Fruit fly (Drosophila melanogaster) whole organism, embryonic: Measurements from ENCODE around the gene CG3630.
A peak's percentile ranks its signal among the peaks of the same experiment; 100 is the strongest.

ENCODE experiments used
- Aef1 ChIP-seq: fragments of 200-800 bp; sonication (Bioruptor generic); IDR thresholded peaks from 3 replicates; pipeline ENCODE4 v1.3.6; 2022; ENCODE audit warnings: missing biosample characterization, missing genetic modification characterization
- CG10321 ChIP-seq: fragments of 200-800 bp; sonication (Bioruptor generic); IDR thresholded peaks from 2 replicates; pipeline ENCODE4 v1.3.6; 2022; ENCODE audit warnings: missing biosample characterization, missing genetic modification characterization
- CG10366 ChIP-seq: fragments of 200-800 bp; sonication (Bioruptor generic); IDR thresholded peaks from 2 replicates; pipeline ENCODE4 v1.3.6; 2022; ENCODE audit warnings: missing biosample characterization, missing genetic modification characterization
- CG10979 ChIP-seq: fragments of 200-800 bp; sonication (Bioruptor generic); optimal IDR thresholded peaks from 2 replicates; lab custom pipeline; 2018; ENCODE audit warnings: missing biosample characterization, mild to moderate bottlenecking, missing genetic modification characterization, moderate library complexity
- CG11504 ChIP-seq: fragments of 200-800 bp; sonication (Bioruptor generic); optimal IDR thresholded peaks from 3 replicates; lab custom pipeline; 2019; ENCODE audit warnings: missing biosample characterization, mild to moderate bottlenecking, missing genetic modification characterization, moderate library complexity
- CG12155 ChIP-seq: fragments of 200-800 bp; sonication (Bioruptor generic); optimal IDR thresholded peaks from 3 replicates; lab custom pipeline; 2016; ENCODE audit warnings: missing biosample characterization, missing genetic modification characterization
- CG1233 ChIP-seq: fragments of 200-800 bp; sonication (Bioruptor generic); optimal IDR thresholded peaks from 4 replicates; lab custom pipeline; 2018; ENCODE audit warnings: missing biosample characterization, mild to moderate bottlenecking, missing genetic modification characterization
- CG12769 ChIP-seq: fragments of 200-800 bp; sonication (Bioruptor generic); optimal IDR thresholded peaks from 2 replicates; lab custom pipeline; 2019; ENCODE audit warnings: missing biosample characterization, mild to moderate bottlenecking, missing genetic modification characterization, moderate library complexity
- CG14014 ChIP-seq: fragments of 200-800 bp; sonication (Bioruptor generic); IDR thresholded peaks from 2 replicates; pipeline ENCODE4 v1.3.6; 2022; ENCODE audit warnings: missing biosample characterization, missing genetic modification characterization
- CG14441 ChIP-seq: fragments of 200-800 bp; sonication (Bioruptor generic); IDR thresholded peaks from 2 replicates; pipeline ENCODE4 v1.3.6; 2022; ENCODE audit warnings: missing biosample characterization, missing genetic modification characterization
- CG18599 ChIP-seq: fragments of 200-800 bp; sonication (Bioruptor generic); optimal IDR thresholded peaks from 3 replicates; lab custom pipeline; 2017; ENCODE audit warnings: missing biosample characterization, missing genetic modification characterization, mild to moderate bottlenecking, moderate library complexity, missing genetic modification reagents
- CG31441 ChIP-seq: fragments of 200-800 bp; sonication (Bioruptor generic); IDR thresholded peaks from 2 replicates; pipeline ENCODE4 v1.3.6; 2022; ENCODE audit warnings: missing biosample characterization, missing genetic modification characterization
- CG32532 ChIP-seq: fragments of 200-800 bp; sonication (Bioruptor generic); IDR thresholded peaks from 2 replicates; pipeline ENCODE4 v1.3.6; 2022; ENCODE audit warnings: missing biosample characterization, missing genetic modification characterization
- CG32772 ChIP-seq: fragments of 200-800 bp; sonication (Bioruptor generic); IDR thresholded peaks from 2 replicates; pipeline ENCODE4 v1.3.6; 2022; ENCODE audit warnings: missing biosample characterization, missing genetic modification characterization
- CG3995 ChIP-seq: fragments of 200-800 bp; sonication (Bioruptor generic); optimal IDR thresholded peaks from 3 replicates; lab custom pipeline; 2016; ENCODE audit warnings: missing biosample characterization, missing genetic modification characterization
- CG4282 ChIP-seq: fragments of 200-800 bp; sonication (Bioruptor generic); optimal IDR thresholded peaks from 2 replicates; lab custom pipeline; 2016; ENCODE audit warnings: missing biosample characterization, missing genetic modification characterization
- CG5953 ChIP-seq: fragments of 200-800 bp; sonication (Bioruptor generic); IDR thresholded peaks from 2 replicates; pipeline ENCODE4 v1.3.6; 2022; ENCODE audit warnings: missing biosample characterization, missing genetic modification characterization
- CG8478 ChIP-seq: fragments of >200 bp; optimal IDR thresholded peaks from 2 replicates; lab custom pipeline; 2018
- CHES-1-like ChIP-seq: fragments of 200-800 bp; sonication (Bioruptor generic); optimal IDR thresholded peaks from 2 replicates; lab custom pipeline; 2016; ENCODE audit warnings: missing biosample characterization, missing genetic modification characterization
- D19A ChIP-seq: fragments of 200-800 bp; optimal IDR thresholded peaks from 3 replicates; lab custom pipeline; 2019; ENCODE audit warnings: missing biosample characterization, mild to moderate bottlenecking, missing genetic modification characterization, moderate library complexity
- Drgx ChIP-seq: fragments of 200-800 bp; sonication (Bioruptor generic); IDR thresholded peaks from 2 replicates; pipeline ENCODE4 v1.3.6; 2022; ENCODE audit warnings: missing biosample characterization, missing genetic modification characterization
- E2f1 ChIP-seq: fragments of 200-800 bp; sonication (Bioruptor generic); IDR thresholded peaks from 2 replicates; pipeline ENCODE4 v1.3.6; 2022; ENCODE audit warnings: missing biosample characterization, missing genetic modification characterization
- Gug ChIP-seq: fragments of 200-800 bp; sonication (Bioruptor generic); IDR thresholded peaks from 4 replicates; pipeline ENCODE4 v1.3.6; 2022; ENCODE audit warnings: missing biosample characterization, missing genetic modification characterization
- HLH4C ChIP-seq: fragments of 200-800 bp; sonication (Bioruptor generic); IDR thresholded peaks from 3 replicates; pipeline ENCODE4 v1.3.6; 2022; ENCODE audit warnings: missing biosample characterization, missing genetic modification characterization; ENCODE audit not compliant: partially characterized antibody
- MBD-R2 ChIP-seq: fragments of 200-800 bp; sonication (Bioruptor generic); IDR thresholded peaks from 2 replicates; pipeline ENCODE4 v1.3.6; 2022; ENCODE audit warnings: missing biosample characterization, missing genetic modification characterization
- Med ChIP-seq: fragments of 200-800 bp; sonication (Bioruptor generic); peaks from one replicate; lab custom pipeline; 2016; ENCODE audit warnings: missing biosample characterization, missing genetic modification characterization, mild to moderate bottlenecking, inconsistent platforms, moderate library complexity
- Meics ChIP-seq: fragments of 200-800 bp; sonication (Bioruptor generic); optimal IDR thresholded peaks from 2 replicates; lab custom pipeline; 2017; ENCODE audit warnings: missing biosample characterization, mild to moderate bottlenecking, missing genetic modification characterization
- Ptx1 ChIP-seq: fragments of 200-800 bp; sonication (Bioruptor generic); IDR thresholded peaks from 2 replicates; pipeline ENCODE4 v1.3.6; 2022; ENCODE audit warnings: missing biosample characterization, missing genetic modification characterization
- Ssrp ChIP-seq: fragments of 200-800 bp; sonication (Bioruptor generic); optimal IDR thresholded peaks from 2 replicates; lab custom pipeline; 2018; ENCODE audit warnings: missing biosample characterization, mild to moderate bottlenecking, missing genetic modification characterization, moderate library complexity
- amos ChIP-seq: fragments of 200-800 bp; sonication (Bioruptor generic); IDR thresholded peaks from 2 replicates; pipeline ENCODE4 v1.3.6; 2022; ENCODE audit warnings: missing biosample characterization, missing genetic modification characterization; ENCODE audit not compliant: partially characterized antibody
- cg ChIP-seq: fragments of 200-800 bp; sonication (Bioruptor generic); optimal IDR thresholded peaks from 3 replicates; lab custom pipeline; 2019; ENCODE audit warnings: missing biosample characterization, mild to moderate bottlenecking, missing genetic modification characterization, moderate library complexity
- crp ChIP-seq, 2 experiments: fragments of 200-800 bp; sonication (Bioruptor generic); optimal IDR thresholded peaks; 2 replicates in 1 of 2; 3 replicates in 1 of 2; lab custom pipeline; 2017; ENCODE audit warnings: missing biosample characterization in 2 of 2, missing genetic modification characterization in 2 of 2, mild to moderate bottlenecking in 1 of 2, moderate library complexity in 1 of 2
- disco-r ChIP-seq: fragments of 200-800 bp; sonication (Bioruptor generic); optimal IDR thresholded peaks from 2 replicates; lab custom pipeline; 2016; ENCODE audit warnings: missing biosample characterization, missing genetic modification characterization
- dpn ChIP-seq, 2 experiments: fragments of 200-800 bp; sonication (Bioruptor generic); optimal IDR thresholded peaks; 3 replicates each; lab custom pipeline; 2016; ENCODE audit warnings: missing biosample characterization in 2 of 2, missing genetic modification characterization in 2 of 2
- dysf ChIP-seq: fragments of 200-800 bp; sonication (Bioruptor generic); IDR thresholded peaks from 3 replicates; pipeline ENCODE4 v1.3.6; 2022; ENCODE audit warnings: missing biosample characterization, missing genetic modification characterization
- eyg ChIP-seq: fragments of 200-800 bp; sonication (Bioruptor generic); optimal IDR thresholded peaks from 3 replicates; lab custom pipeline; 2016; ENCODE audit warnings: missing biosample characterization, missing genetic modification characterization
- gro ChIP-seq: fragments of 200-800 bp; sonication (Bioruptor generic); optimal IDR thresholded peaks from 2 replicates; lab custom pipeline; 2016; ENCODE audit warnings: missing biosample characterization, missing genetic modification characterization
- ham ChIP-seq: fragments of 200-800 bp; sonication (Bioruptor generic); IDR thresholded peaks from 2 replicates; pipeline ENCODE4 v1.3.6; 2022; ENCODE audit warnings: missing biosample characterization, missing genetic modification characterization
- inv ChIP-seq: fragments of 200-800 bp; sonication (Bioruptor generic); IDR thresholded peaks from 2 replicates; pipeline ENCODE4 v1.3.6; 2022; ENCODE audit warnings: missing biosample characterization, missing genetic modification characterization; ENCODE audit not compliant: partially characterized antibody
- jumu ChIP-seq: fragments of 200-800 bp; sonication (Bioruptor generic); optimal IDR thresholded peaks from 3 replicates; lab custom pipeline; 2016; ENCODE audit warnings: missing biosample characterization, missing genetic modification characterization
- phol ChIP-seq: fragments of 200-800 bp; sonication (Bioruptor generic); optimal IDR thresholded peaks from 3 replicates; lab custom pipeline; 2018; ENCODE audit warnings: missing biosample characterization, mild to moderate bottlenecking, missing genetic modification characterization, moderate library complexity
- pros ChIP-seq: fragments of 200-800 bp; sonication (Bioruptor generic); optimal IDR thresholded peaks from 3 replicates; lab custom pipeline; 2019; ENCODE audit warnings: missing biosample characterization, mild to moderate bottlenecking, missing genetic modification characterization, moderate library complexity
- pzg ChIP-seq: fragments of 200-800 bp; sonication (Bioruptor generic); optimal IDR thresholded peaks from 3 replicates; lab custom pipeline; 2018; ENCODE audit warnings: missing biosample characterization, mild to moderate bottlenecking, missing genetic modification characterization, moderate library complexity
- row ChIP-seq: fragments of 200-800 bp; sonication (Bioruptor generic); IDR thresholded peaks from 3 replicates; pipeline ENCODE4 v1.3.6; 2022; ENCODE audit warnings: missing biosample characterization, missing genetic modification characterization
- sens ChIP-seq: fragments of 200-800 bp; sonication (Bioruptor generic); peaks from one replicate; lab custom pipeline; 2016; ENCODE audit warnings: missing biosample characterization, missing genetic modification characterization
- tap ChIP-seq: fragments of 200-800 bp; optimal IDR thresholded peaks from 3 replicates; lab custom pipeline; 2019; ENCODE audit warnings: missing biosample characterization, mild to moderate bottlenecking, missing genetic modification characterization, moderate library complexity
- tll ChIP-seq, 2 experiments: fragments of 200-800 bp in 1 of 2; fragments of >200 bp in 1 of 2; sonication (Bioruptor generic) in 1 of 2; optimal IDR thresholded peaks; 2 replicates each; lab custom pipeline; 2017 to 2019; ENCODE audit warnings: missing biosample characterization in 2 of 2, missing genetic modification characterization in 2 of 2, mild to moderate bottlenecking in 1 of 2, moderate library complexity in 1 of 2
- twi ChIP-seq: fragments of 200-800 bp; optimal IDR thresholded peaks from 2 replicates; lab custom pipeline; 2019; ENCODE audit warnings: missing biosample characterization, mild to moderate bottlenecking, missing genetic modification characterization, moderate library complexity
- zfh2 ChIP-seq: fragments of 200-800 bp; sonication (Bioruptor generic); optimal IDR thresholded peaks from 2 replicates; lab custom pipeline; 2016; ENCODE audit warnings: missing biosample characterization, missing genetic modification characterization

CG3630 gene

DNA sequence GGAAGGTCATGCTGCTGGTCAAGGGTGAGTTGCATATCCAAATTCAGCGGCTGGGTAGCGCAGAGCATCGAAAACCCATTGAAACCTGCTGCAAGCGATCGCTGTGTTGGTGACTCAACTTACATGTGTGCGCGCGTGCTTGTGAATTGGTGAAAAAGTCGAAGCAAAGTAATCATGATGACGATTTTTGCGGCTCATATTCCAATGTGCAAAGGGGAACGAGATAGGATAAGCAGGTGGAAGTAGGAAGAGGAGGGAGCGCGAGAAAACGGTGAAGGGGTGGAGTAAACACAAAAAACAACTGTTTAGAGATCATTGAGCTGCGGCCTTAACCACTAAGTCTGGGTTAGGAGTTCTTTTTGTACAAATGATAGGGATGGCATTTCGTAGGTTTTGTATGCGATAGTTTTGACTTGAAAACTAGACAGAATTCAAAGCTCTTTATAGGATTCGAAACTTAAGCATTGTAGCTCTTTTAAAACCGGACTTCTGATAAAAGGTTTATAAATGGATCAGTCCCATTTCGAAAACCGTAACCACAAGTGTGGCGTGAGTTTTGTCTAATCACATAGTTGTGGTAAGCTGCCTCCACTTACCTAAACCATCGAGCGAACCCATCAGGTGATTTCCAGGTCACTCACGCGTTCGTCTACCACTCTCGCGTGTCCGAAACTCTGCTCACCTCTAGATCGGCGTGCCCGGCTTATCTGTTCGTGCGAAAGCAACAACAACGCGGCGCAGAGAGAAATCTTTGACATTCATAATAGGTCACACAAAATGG is 16.1 kb upstream of the CG3630 start (continued):
- TF ChIP-seq pzg (GFP tag; lab: Kevin White, UChicago) (peak; percentile 12), sens (GFP tag; lab: Kevin White, UChicago) (peak; percentile 81), CG12769 (tag; lab: Kevin White, UChicago) (no peak), CG32532 (GFP tag; lab: Robert Waterston, UW) (no peak), CG11504 (tag; lab: Kevin White, UChicago) (peak; percentile 47), CG12155 (GFP tag; lab: Kevin White, UChicago) (peak; percentile 25), zfh2 (peak; percentile 60), Ssrp (tag; lab: Kevin White, UChicago) (peak; percentile 16), gro (peak; percentile 46), CHES-1-like (GFP tag; lab: Kevin White, UChicago) (peak; percentile 20), Drgx (GFP tag; lab: Robert Waterston, UW) (peak; percentile 33; the same call in 1 of the 2 replicates), E2f1 (GFP tag; lab: Robert Waterston, UW) (0 out of 2 replicates have a peak, but pooled peaks have one; percentile 11), tap (tag; lab: Kevin White, UChicago) (no peak), CG32772 (GFP tag; lab: Robert Waterston, UW) (no peak), Gug (GFP tag; lab: Robert Waterston, UW) (peak; percentile 30; the same call in 1 of the 4 replicates), ham (GFP tag; lab: Robert Waterston, UW) (no peak), crp (GFP tag; optimal IDR thresholded peaks at IDR 0.05; lab: Kevin White, UChicago) (peak in 1 of 2 experiments; percentile 39), CG10979 (tag; lab: Kevin White, UChicago) (peak; percentile 15), pros (GFP tag; lab: Kevin White, UChicago) (no peak), CG14014 (peak; percentile 27; the same call in 1 of the 2 replicates), Meics (peak; percentile 60), CG10321 (no peak), inv (GFP tag; lab: Robert Waterston, UW) (peak; percentile 63), D19A (tag; lab: Kevin White, UChicago) (no peak), CG3995 (GFP tag; lab: Kevin White, UChicago) (peak; percentile 73), eyg (peak; percentile 9), twi (peak; percentile 6), phol (tag; lab: Kevin White, UChicago) (peak; percentile 14), CG8478 (lab: Kevin White, UChicago) (no peak), disco-r (peak; percentile 5), Aef1 (GFP tag; lab: Robert Waterston, UW) (peak; percentile 46; the same call in 1 of the 3 replicates), Ptx1 (peak; percentile 39), CG5953 (no peak), amos (GFP tag; lab: Robert Waterston, UW) (peak; percentile 68), HLH4C (peak; percentile 69), dysf (GFP tag; lab: Robert Waterston, UW) (peak; percentile 49; the same call in 2 of the 3 replicates), jumu (peak; percentile 13), Med (GFP tag; lab: Kevin White, UChicago) (peak; percentile 92), CG14441 (peak; percentile 16; the same call in 1 of the 2 replicates), row (GFP tag; lab: Robert Waterston, UW) (peak; percentile 87), CG10366 (GFP tag; lab: Robert Waterston, UW) (no peak), CG4282 (GFP tag; lab: Kevin White, UChicago) (peak; percentile 5), dpn (GFP tag; optimal IDR thresholded peaks at IDR 0.05; lab: Kevin White, UChicago) (peak; percentile 15 to 66), CG1233 (GFP tag; lab: Kevin White, UChicago) (peak; percentile 17), MBD-R2 (GFP tag; lab: Robert Waterston, UW) (no peak; the same call in none of the 2 replicates), tll (GFP tag; optimal IDR thresholded peaks at IDR 0.05; lab: Kevin White, UChicago) (peak; percentile 47 to 62), cg (GFP tag; lab: Kevin White, UChicago) (peak; percentile 41), CG31441 (GFP tag; lab: Robert Waterston, UW) (peak; percentile 36; the same call in 1 of the 2 replicates), CG18599 (peak; percentile 64)
